Fruit fly (Drosophila melanogaster) whole organism, prepupa: ENCODE data around the gene CG18666.

Source experiments
- Blimp-1 ChIP-seq: fragments of 200-800 bp; sonication (Bioruptor generic); optimal IDR thresholded peaks from 3 replicates; lab custom pipeline; 2017; ENCODE audit warnings: missing biosample characterization, missing genetic modification characterization, mild to moderate bottlenecking, moderate library complexity, missing genetic modification reagents
- CG10631 ChIP-seq: fragments of 200-800 bp; sonication (Bioruptor generic); optimal IDR thresholded peaks from 2 replicates; lab custom pipeline; 2016; ENCODE audit warnings: missing biosample characterization, missing genetic modification characterization
- CG11294 ChIP-seq: fragments of 200-800 bp; sonication (Bioruptor generic); IDR thresholded peaks from 2 replicates; pipeline ENCODE4 v1.3.6; 2022; ENCODE audit warnings: missing biosample characterization, missing genetic modification characterization
- CG11902 ChIP-seq: fragments of 200-800 bp; sonication (Bioruptor generic); optimal IDR thresholded peaks from 3 replicates; lab custom pipeline; 2016; ENCODE audit warnings: missing biosample characterization, missing genetic modification characterization
- CG15336 ChIP-seq: fragments of 200-800 bp; sonication (Bioruptor generic); IDR thresholded peaks from 2 replicates; pipeline ENCODE4 v1.3.6; 2022; ENCODE audit warnings: missing biosample characterization, missing genetic modification characterization
- CG16779 ChIP-seq: fragments of 200-800 bp; sonication (Bioruptor generic); optimal IDR thresholded peaks from 3 replicates; lab custom pipeline; 2017; ENCODE audit warnings: missing biosample characterization, mild to moderate bottlenecking, missing genetic modification characterization
- CG31627 ChIP-seq: fragments of 200-800 bp; sonication (Bioruptor generic); optimal IDR thresholded peaks from 3 replicates; lab custom pipeline; 2016; ENCODE audit warnings: missing biosample characterization, missing genetic modification characterization
- CG32006 ChIP-seq: fragments of 200-800 bp; sonication (Bioruptor generic); optimal IDR thresholded peaks from 3 replicates; lab custom pipeline; 2017; ENCODE audit warnings: missing biosample characterization, mild to moderate bottlenecking, missing genetic modification characterization
- CG34406 ChIP-seq: fragments of 200-800 bp; sonication (Bioruptor generic); optimal IDR thresholded peaks from 3 replicates; lab custom pipeline; 2016; ENCODE audit warnings: missing biosample characterization, missing genetic modification characterization
- CG3919 ChIP-seq: fragments of 200-800 bp; sonication (Bioruptor generic); optimal IDR thresholded peaks from 3 replicates; lab custom pipeline; 2016; ENCODE audit warnings: missing biosample characterization, missing genetic modification characterization
- CG6276 ChIP-seq: fragments of 200-800 bp; sonication (Bioruptor generic); optimal IDR thresholded peaks from 2 replicates; lab custom pipeline; 2017; ENCODE audit warnings: missing biosample characterization, mild to moderate bottlenecking, missing genetic modification characterization
- CG6792 ChIP-seq: fragments of 200-800 bp; sonication (Bioruptor generic); optimal IDR thresholded peaks from 3 replicates; lab custom pipeline; 2016; ENCODE audit warnings: missing biosample characterization, missing genetic modification characterization
- CG7368 ChIP-seq: fragments of 200-800 bp; sonication (Bioruptor generic); optimal IDR thresholded peaks from 3 replicates; lab custom pipeline; 2016; ENCODE audit warnings: missing biosample characterization, missing genetic modification characterization
- CG8119 ChIP-seq: fragments of 200-800 bp; sonication (Bioruptor generic); IDR thresholded peaks from 3 replicates; pipeline ENCODE4 v1.3.6; 2022; ENCODE audit warnings: missing biosample characterization, missing genetic modification characterization
- CG8632 ChIP-seq: fragments of 200-800 bp; sonication (Bioruptor generic); optimal IDR thresholded peaks from 3 replicates; lab custom pipeline; 2016; ENCODE audit warnings: missing biosample characterization, missing genetic modification characterization
- CG9139 ChIP-seq: fragments of 200-800 bp; sonication (Bioruptor generic); optimal IDR thresholded peaks from 3 replicates; lab custom pipeline; 2017; ENCODE audit warnings: missing biosample characterization, mild to moderate bottlenecking, missing genetic modification characterization
- Eip75B ChIP-seq: fragments of 200-800 bp; sonication (Bioruptor generic); optimal IDR thresholded peaks from 3 replicates; lab custom pipeline; 2016; ENCODE audit warnings: missing biosample characterization, missing genetic modification characterization
- Eip78C ChIP-seq: fragments of 200-800 bp; sonication (Bioruptor generic); peaks from one replicate; lab custom pipeline; 2016; ENCODE audit warnings: missing biosample characterization, missing genetic modification characterization
- Ets21C ChIP-seq: fragments of 200-800 bp; sonication (Bioruptor generic); optimal IDR thresholded peaks from 3 replicates; lab custom pipeline; 2016; ENCODE audit warnings: missing biosample characterization, missing genetic modification characterization
- Hr38 ChIP-seq: sonication (Bioruptor generic); optimal IDR thresholded peaks from 2 replicates; lab custom pipeline; 2016; ENCODE audit warnings: missing biosample characterization, missing genetic modification characterization
- Hr4 ChIP-seq: fragments of 200-800 bp; sonication (Bioruptor generic); optimal IDR thresholded peaks from 3 replicates; lab custom pipeline; 2016; ENCODE audit warnings: missing biosample characterization, missing genetic modification characterization
- Met ChIP-seq: fragments of 200-800 bp; sonication (Bioruptor generic); optimal IDR thresholded peaks from 3 replicates; lab custom pipeline; 2016; ENCODE audit warnings: missing biosample characterization, missing genetic modification characterization
- OdsH ChIP-seq: fragments of 200-800 bp; sonication (Bioruptor generic); optimal IDR thresholded peaks from 3 replicates; lab custom pipeline; 2016; ENCODE audit warnings: missing biosample characterization, missing genetic modification characterization
- Smox ChIP-seq: fragments of 200-800 bp; sonication (Bioruptor generic); optimal IDR thresholded peaks from 3 replicates; lab custom pipeline; 2016; ENCODE audit warnings: missing biosample characterization, missing genetic modification characterization
- Sox14 ChIP-seq: fragments of 200-800 bp; sonication (Bioruptor generic); optimal IDR thresholded peaks from 3 replicates; lab custom pipeline; 2016; ENCODE audit warnings: missing biosample characterization, missing genetic modification characterization
- achi ChIP-seq: fragments of 200-800 bp; sonication (Bioruptor generic); optimal IDR thresholded peaks from 3 replicates; lab custom pipeline; 2016; ENCODE audit warnings: missing biosample characterization, missing genetic modification characterization
- acj6 ChIP-seq: fragments of 200-800 bp; sonication (Bioruptor generic); optimal IDR thresholded peaks from 3 replicates; lab custom pipeline; 2016; ENCODE audit warnings: missing biosample characterization, missing genetic modification characterization
- cyc ChIP-seq: fragments of 200-800 bp; sonication (Bioruptor generic); optimal IDR thresholded peaks from 3 replicates; lab custom pipeline; 2016; ENCODE audit warnings: missing biosample characterization, missing genetic modification characterization
- dac ChIP-seq: fragments of 200-800 bp; sonication (Bioruptor generic); optimal IDR thresholded peaks from 2 replicates; lab custom pipeline; 2017; ENCODE audit warnings: missing biosample characterization, mild to moderate bottlenecking, missing genetic modification characterization
- esn ChIP-seq: fragments of 200-800 bp; sonication (Bioruptor generic); optimal IDR thresholded peaks from 2 replicates; lab custom pipeline; 2016; ENCODE audit warnings: missing biosample characterization, mild to moderate bottlenecking, missing genetic modification characterization, moderate library complexity
- fkh ChIP-seq: fragments of 200-800 bp; sonication (Bioruptor generic); optimal IDR thresholded peaks from 3 replicates; lab custom pipeline; 2017; ENCODE audit warnings: missing biosample characterization, mild to moderate bottlenecking, missing genetic modification characterization, moderate library complexity
- net ChIP-seq: fragments of 200-800 bp; sonication (Bioruptor generic); optimal IDR thresholded peaks from 3 replicates; lab custom pipeline; 2016; ENCODE audit warnings: missing biosample characterization, missing genetic modification characterization
- pdm3 ChIP-seq: fragments of 200-800 bp; sonication (Bioruptor generic); optimal IDR thresholded peaks from 3 replicates; lab custom pipeline; 2016; ENCODE audit warnings: missing biosample characterization, missing genetic modification characterization
- salr ChIP-seq, 2 experiments: fragments of 200-800 bp; sonication (Bioruptor generic); optimal IDR thresholded peaks; 3 replicates each; lab custom pipeline; 2016 to 2018; ENCODE audit warnings: missing biosample characterization in 2 of 2, missing genetic modification characterization in 2 of 2, mild to moderate bottlenecking in 1 of 2
- spab ChIP-seq: fragments of 200-800 bp; sonication (Bioruptor generic); optimal IDR thresholded peaks from 2 replicates; lab custom pipeline; 2017; ENCODE audit warnings: missing biosample characterization, mild to moderate bottlenecking, missing genetic modification characterization, missing genetic modification reagents
- svp ChIP-seq: fragments of 200-800 bp; sonication (Bioruptor generic); peaks from one replicate; lab custom pipeline; 2016; ENCODE audit warnings: missing biosample characterization, missing genetic modification characterization
- topi ChIP-seq: fragments of 200-800 bp; sonication (Bioruptor generic); optimal IDR thresholded peaks from 3 replicates; lab custom pipeline; 2016; ENCODE audit warnings: missing biosample characterization, missing genetic modification characterization

Gene CG18666

DNA sequence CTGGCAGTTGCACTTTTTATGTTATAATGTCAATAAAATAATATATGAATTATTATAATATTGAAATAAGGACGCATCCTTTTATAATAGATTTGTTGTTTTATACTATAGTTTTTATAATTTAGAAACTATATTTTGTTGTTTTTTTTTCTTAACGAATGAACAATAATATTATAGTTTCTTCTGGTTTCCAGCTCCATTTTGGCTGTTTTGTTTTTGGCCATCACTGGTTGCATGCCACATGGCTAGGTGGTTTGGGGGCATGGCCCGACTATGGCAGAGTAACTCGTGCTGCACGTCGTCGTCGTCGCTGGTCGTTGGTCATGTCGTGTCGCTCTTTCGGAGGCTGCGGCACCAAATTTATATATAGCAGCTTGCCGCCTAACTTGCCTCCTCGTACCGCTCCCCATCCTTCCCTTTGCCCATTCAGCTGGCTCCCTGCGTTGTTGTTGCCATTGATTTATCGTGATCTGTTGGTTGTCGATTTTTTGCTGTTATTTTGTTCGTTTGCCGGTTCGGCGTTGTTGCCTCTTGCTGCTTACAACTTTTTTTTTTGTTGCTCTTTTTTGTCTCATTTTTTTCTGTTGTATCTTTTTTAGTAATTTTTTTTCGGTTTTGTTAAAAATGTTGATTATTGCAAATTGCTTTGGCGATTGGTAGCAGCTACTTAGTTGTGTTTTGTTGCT lies 2.2 kb upstream of the CG18666 start (continued):
- TF ChIP-seq OdsH (GFP tag; lab: Kevin White, UChicago) (peak; percentile 32), CG3919 (GFP tag; lab: Kevin White, UChicago) (no peak), CG16779 (tag; lab: Kevin White, UChicago) (peak; percentile 35), achi (GFP tag; lab: Kevin White, UChicago) (peak; percentile 13), cyc (GFP tag; lab: Kevin White, UChicago) (no peak), spab (GFP tag; lab: Kevin White, UChicago) (no peak), CG8119 (GFP tag; lab: Robert Waterston, UW) (peak; percentile 70), CG31627 (GFP tag; lab: Kevin White, UChicago) (no peak), CG9139 (GFP tag; lab: Kevin White, UChicago) (peak; percentile 24), Blimp-1 (no peak)

DNA sequence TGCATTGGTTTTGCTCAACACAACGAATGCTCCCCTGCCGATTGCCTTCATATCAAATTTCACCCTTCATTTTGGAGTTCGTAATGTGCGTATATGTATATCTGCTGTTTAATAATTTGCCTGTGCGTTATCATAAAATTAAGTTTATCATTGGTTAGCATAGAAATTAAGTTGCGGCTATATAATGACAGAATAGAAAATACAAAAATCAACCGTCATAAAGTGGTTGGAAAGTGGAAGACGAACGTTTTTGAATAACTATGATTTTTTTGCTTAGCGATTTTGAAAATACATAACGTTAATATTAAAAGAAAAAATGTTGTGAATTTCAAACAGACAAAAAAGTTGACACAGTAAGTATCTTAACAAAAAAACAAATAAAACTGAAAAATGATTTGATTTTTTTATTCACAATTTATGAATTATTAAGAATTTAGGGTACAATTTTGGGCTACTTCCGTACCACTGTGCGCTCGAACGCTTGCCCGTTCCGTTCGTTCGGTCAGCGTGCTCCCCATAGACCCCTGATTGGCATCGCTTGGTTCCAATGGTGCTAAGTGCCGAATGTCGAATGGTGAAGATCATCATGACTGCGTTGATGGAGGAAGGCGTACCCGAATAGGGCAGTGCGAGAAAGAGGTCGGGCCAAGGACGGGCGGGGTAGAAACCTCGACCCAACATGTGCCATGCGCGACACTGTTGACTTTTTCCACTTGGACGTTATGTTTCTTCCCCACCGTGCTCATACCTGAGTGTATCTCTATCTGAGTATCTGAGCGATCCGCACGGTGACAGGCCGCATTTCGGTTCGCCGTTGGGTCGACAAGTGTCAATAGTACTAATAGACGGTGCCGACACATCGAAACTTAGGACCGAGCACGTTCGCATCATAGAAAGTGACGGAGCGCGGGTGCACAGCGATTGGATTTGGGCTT lies 3.3 kb downstream of the CG18666 start:
- no peak for TF ChIP-seq dac (GFP tag; lab: Kevin White, UChicago)
- peak; percentile 29 for TF ChIP-seq svp (GFP tag; lab: Kevin White, UChicago)
- 0 out of 2 replicates have a peak, but pooled peaks have one; percentile 34 for TF ChIP-seq CG15336
- TF ChIP-seq net, result peak; percentile 22
- no peak for TF ChIP-seq CG7368
- no peak for TF ChIP-seq cyc (GFP tag; lab: Kevin White, UChicago)
- TF ChIP-seq Ets21C (GFP tag; lab: Kevin White, UChicago), result peak; percentile 4
- TF ChIP-seq CG32006 (GFP tag; lab: Kevin White, UChicago), result peak; percentile 33
- TF ChIP-seq Sox14 (GFP tag; lab: Kevin White, UChicago), result peak; percentile 18
- TF ChIP-seq esn, result peak; percentile 30
- no peak for TF ChIP-seq CG6792 (GFP tag; lab: Kevin White, UChicago)
- TF ChIP-seq CG34406 (GFP tag; lab: Kevin White, UChicago), result peak; percentile 12
- TF ChIP-seq salr (GFP tag; optimal IDR thresholded peaks at IDR 0.05; lab: Kevin White, UChicago), result peak in 1 of 2 experiments; percentile 18
- TF ChIP-seq Hr38 (GFP tag; lab: Kevin White, UChicago), result no peak
- no peak for TF ChIP-seq CG6276
- peak; percentile 26 for TF ChIP-seq Hr4
- peak; percentile 33 for TF ChIP-seq achi (GFP tag; lab: Kevin White, UChicago)
- TF ChIP-seq topi (GFP tag; lab: Kevin White, UChicago), result peak; percentile 0
- TF ChIP-seq Eip75B (GFP tag; lab: Kevin White, UChicago), result no peak
- TF ChIP-seq CG10631, result peak; percentile 17
- peak; percentile 76 for TF ChIP-seq Eip78C (GFP tag; lab: Kevin White, UChicago)
- peak; percentile 28 for TF ChIP-seq Met (GFP tag; lab: Kevin White, UChicago)
- TF ChIP-seq OdsH (GFP tag; lab: Kevin White, UChicago), result peak; percentile 28
- peak; percentile 10 for TF ChIP-seq acj6 (GFP tag; lab: Kevin White, UChicago)
- TF ChIP-seq Smox (GFP tag; lab: Kevin White, UChicago), result no peak
- peak; percentile 85 for TF ChIP-seq fkh (GFP tag; lab: Kevin White, UChicago)
- TF ChIP-seq CG31627 (GFP tag; lab: Kevin White, UChicago), result peak; percentile 35
- no peak for TF ChIP-seq CG11294 (GFP tag; lab: Robert Waterston, UW)
- TF ChIP-seq pdm3 (GFP tag; lab: Kevin White, UChicago), result peak; percentile 12
- no peak for TF ChIP-seq CG11902 (GFP tag; lab: Kevin White, UChicago)
- peak; percentile 15 for TF ChIP-seq CG8632
